Fruit fly (Drosophila melanogaster) whole organism, embryonic: Measurements from ENCODE around the gene CG13891.

Experiments
- CG10267 ChIP-seq: fragments of 200-800 bp; sonication (Bioruptor generic); optimal IDR thresholded peaks from 2 replicates; lab custom pipeline; 2018; ENCODE audit warnings: missing biosample characterization, mild to moderate bottlenecking, missing genetic modification characterization, moderate library complexity
- CG10959 ChIP-seq: fragments of 200-800 bp; sonication (Bioruptor generic); IDR thresholded peaks from 2 replicates; pipeline ENCODE4 v1.3.6; 2022; ENCODE audit warnings: missing biosample characterization, missing genetic modification characterization
- CG11398 ChIP-seq: fragments of 200-800 bp; sonication (Bioruptor generic); optimal IDR thresholded peaks from 2 replicates; lab custom pipeline; 2016; ENCODE audit warnings: missing biosample characterization, missing genetic modification characterization
- CG11696 ChIP-seq: fragments of 200-800 bp; sonication (Bioruptor generic); IDR thresholded peaks from 2 replicates; pipeline ENCODE4 v1.3.6; 2022; ENCODE audit warnings: missing biosample characterization, missing genetic modification characterization
- CG11723 ChIP-seq: fragments of 200-800 bp; sonication (Bioruptor generic); optimal IDR thresholded peaks from 2 replicates; lab custom pipeline; 2017; ENCODE audit warnings: missing biosample characterization, mild to moderate bottlenecking, missing genetic modification characterization
- CG14050 ChIP-seq: fragments of 200-800 bp; sonication (Bioruptor generic); IDR thresholded peaks from 3 replicates; pipeline ENCODE4 v1.3.6; 2022; ENCODE audit warnings: missing biosample characterization, missing genetic modification characterization
- CG15479 ChIP-seq: fragments of 200-800 bp; sonication (Bioruptor generic); optimal IDR thresholded peaks from 3 replicates; lab custom pipeline; 2019; ENCODE audit warnings: missing biosample characterization, mild to moderate bottlenecking, missing genetic modification characterization, moderate library complexity
- CG15514 ChIP-seq: fragments of 200-800 bp; sonication (Bioruptor generic); optimal IDR thresholded peaks from 3 replicates; lab custom pipeline; 2017; ENCODE audit warnings: missing biosample characterization, missing genetic modification characterization, mild to moderate bottlenecking, moderate library complexity, missing genetic modification reagents
- CG1792 ChIP-seq: fragments of 200-800 bp; sonication (Bioruptor generic); optimal IDR thresholded peaks from 2 replicates; lab custom pipeline; 2016; ENCODE audit warnings: missing biosample characterization, missing genetic modification characterization
- CG3407 ChIP-seq: fragments of 200-800 bp; sonication (Bioruptor generic); optimal IDR thresholded peaks from 2 replicates; lab custom pipeline; 2018; ENCODE audit warnings: missing biosample characterization, mild to moderate bottlenecking, missing genetic modification characterization
- CG8388 ChIP-seq: fragments of 200-800 bp; sonication (Bioruptor generic); optimal IDR thresholded peaks from 2 replicates; lab custom pipeline; 2019; ENCODE audit warnings: missing biosample characterization, mild to moderate bottlenecking, missing genetic modification characterization, moderate library complexity
- CG8944 ChIP-seq: fragments of 200-800 bp; sonication (Bioruptor generic); optimal IDR thresholded peaks from 3 replicates; lab custom pipeline; 2016; ENCODE audit warnings: missing biosample characterization, missing genetic modification characterization
- CG9932 ChIP-seq: fragments of 200-800 bp; sonication (Bioruptor generic); IDR thresholded peaks from 2 replicates; pipeline ENCODE4 v1.3.6; 2022; ENCODE audit warnings: missing biosample characterization, missing genetic modification characterization
- D19B ChIP-seq: fragments of 200-800 bp; sonication (Bioruptor generic); optimal IDR thresholded peaks from 2 replicates; lab custom pipeline; 2017; ENCODE audit warnings: missing biosample characterization, mild to moderate bottlenecking, missing genetic modification characterization
- Dek ChIP-seq: fragments of 200-800 bp; sonication (Bioruptor generic); optimal IDR thresholded peaks from 3 replicates; lab custom pipeline; 2019; ENCODE audit warnings: missing biosample characterization, mild to moderate bottlenecking, missing genetic modification characterization, moderate library complexity
- Dref ChIP-seq: fragments of 200-800 bp; sonication (Bioruptor generic); IDR thresholded peaks from 2 replicates; pipeline ENCODE4 v1.3.6; 2022; ENCODE audit warnings: missing biosample characterization, missing genetic modification characterization
- H2.0 ChIP-seq: fragments of 200-800 bp; sonication (Bioruptor generic); IDR thresholded peaks from 2 replicates; pipeline ENCODE4 v1.3.6; 2022; ENCODE audit warnings: missing biosample characterization, missing genetic modification characterization
- HHEX ChIP-seq: fragments of 200-800 bp; sonication (Bioruptor generic); optimal IDR thresholded peaks from 3 replicates; lab custom pipeline; 2017; ENCODE audit warnings: missing biosample characterization, mild to moderate bottlenecking, missing genetic modification characterization, missing genetic modification reagents
- HLH4C ChIP-seq: fragments of 200-800 bp; sonication (Bioruptor generic); IDR thresholded peaks from 3 replicates; pipeline ENCODE4 v1.3.6; 2022; ENCODE audit warnings: missing biosample characterization, missing genetic modification characterization; ENCODE audit not compliant: partially characterized antibody
- Hey ChIP-seq: fragments of 200-800 bp; sonication (Bioruptor generic); optimal IDR thresholded peaks from 3 replicates; lab custom pipeline; 2018; ENCODE audit warnings: missing biosample characterization, mild to moderate bottlenecking, missing genetic modification characterization
- HmgD ChIP-seq: fragments of 200-800 bp; sonication (Bioruptor generic); optimal IDR thresholded peaks from 3 replicates; lab custom pipeline; 2016; ENCODE audit warnings: missing biosample characterization, missing genetic modification characterization
- Hmr ChIP-seq: fragments of 200-800 bp; sonication (Bioruptor generic); optimal IDR thresholded peaks from 3 replicates; lab custom pipeline; 2017; ENCODE audit warnings: mild to moderate bottlenecking, missing biosample characterization, missing genetic modification reagents, missing genetic modification characterization
- Hr39 ChIP-seq: fragments of >200 bp; optimal IDR thresholded peaks from 2 replicates; lab custom pipeline; 2017
- Lhr ChIP-seq: fragments of 200-800 bp; sonication (Bioruptor generic); optimal IDR thresholded peaks from 3 replicates; lab custom pipeline; 2017; ENCODE audit warnings: mild to moderate bottlenecking, missing biosample characterization, missing genetic modification reagents, missing genetic modification characterization
- MESR4 ChIP-seq: fragments of 200-800 bp; sonication (Bioruptor generic); optimal IDR thresholded peaks from 2 replicates; lab custom pipeline; 2018; ENCODE audit warnings: missing biosample characterization, mild to moderate bottlenecking, missing genetic modification characterization, moderate library complexity
- NC2β ChIP-seq: fragments of 200-800 bp; sonication (Bioruptor generic); optimal IDR thresholded peaks from 2 replicates; lab custom pipeline; 2016; ENCODE audit warnings: missing biosample characterization, missing genetic modification characterization
- Nf-YA ChIP-seq: fragments of 200-800 bp; sonication (Bioruptor generic); IDR thresholded peaks from 2 replicates; pipeline ENCODE4 v1.3.6; 2022; ENCODE audit warnings: missing biosample characterization, missing genetic modification characterization
- Pdp1 ChIP-seq, 2 experiments: fragments of 200-800 bp; sonication (Bioruptor generic); optimal IDR thresholded peaks; 3 replicates each; lab custom pipeline; 2016; ENCODE audit warnings: missing biosample characterization in 2 of 2, missing genetic modification characterization in 2 of 2, mild to moderate bottlenecking in 1 of 2, moderate library complexity in 1 of 2
- Rfx ChIP-seq: fragments of 200-800 bp; sonication (Bioruptor generic); IDR thresholded peaks from 2 replicates; pipeline ENCODE4 v1.3.6; 2022; ENCODE audit warnings: missing biosample characterization, missing genetic modification characterization
- Scr ChIP-seq: fragments of 200-800 bp; sonication (Bioruptor generic); IDR thresholded peaks from 2 replicates; pipeline ENCODE4 v1.3.6; 2022; ENCODE audit warnings: missing biosample characterization, missing genetic modification characterization; ENCODE audit not compliant: partially characterized antibody
- Sry-δ ChIP-seq: fragments of 200-800 bp; sonication (Bioruptor generic); optimal IDR thresholded peaks from 2 replicates; lab custom pipeline; 2016; ENCODE audit warnings: missing biosample characterization, missing genetic modification characterization
- Vsx1 ChIP-seq: fragments of 200-800 bp; sonication (Bioruptor generic); optimal IDR thresholded peaks from 2 replicates; lab custom pipeline; 2017; ENCODE audit warnings: missing biosample characterization, mild to moderate bottlenecking, missing genetic modification characterization, missing genetic modification reagents
- ato ChIP-seq: fragments of 200-800 bp; sonication (Bioruptor generic); IDR thresholded peaks from 2 replicates; pipeline ENCODE4 v1.3.6; 2022; ENCODE audit warnings: missing biosample characterization, missing genetic modification characterization; ENCODE audit not compliant: partially characterized antibody
- az2 ChIP-seq: fragments of 200-800 bp; sonication (Bioruptor generic); optimal IDR thresholded peaks from 3 replicates; lab custom pipeline; 2016; ENCODE audit warnings: missing biosample characterization, missing genetic modification characterization
- dimm ChIP-seq: fragments of 200-800 bp; sonication (Bioruptor generic); IDR thresholded peaks from 2 replicates; pipeline ENCODE4 v1.3.6; 2022; ENCODE audit warnings: missing biosample characterization, missing genetic modification characterization
- dmrt99B ChIP-seq: fragments of 200-800 bp; sonication (Bioruptor generic); optimal IDR thresholded peaks from 2 replicates; lab custom pipeline; 2018; ENCODE audit warnings: missing biosample characterization, mild to moderate bottlenecking, missing genetic modification characterization, moderate library complexity
- emc ChIP-seq: fragments of 200-800 bp; sonication (Bioruptor generic); optimal IDR thresholded peaks from 2 replicates; lab custom pipeline; 2016; ENCODE audit warnings: missing biosample characterization, missing genetic modification characterization
- inv ChIP-seq: fragments of 200-800 bp; sonication (Bioruptor generic); IDR thresholded peaks from 2 replicates; pipeline ENCODE4 v1.3.6; 2022; ENCODE audit warnings: missing biosample characterization, missing genetic modification characterization; ENCODE audit not compliant: partially characterized antibody
- onecut ChIP-seq: fragments of 200-800 bp; sonication (Bioruptor generic); IDR thresholded peaks from 2 replicates; pipeline ENCODE4 v1.3.6; 2022; ENCODE audit warnings: missing biosample characterization, missing genetic modification characterization
- p53 ChIP-seq: fragments of 200-800 bp; sonication (Bioruptor generic); optimal IDR thresholded peaks from 2 replicates; lab custom pipeline; 2016; ENCODE audit warnings: missing biosample characterization, missing genetic modification characterization
- phol ChIP-seq: fragments of 200-800 bp; sonication (Bioruptor generic); optimal IDR thresholded peaks from 3 replicates; lab custom pipeline; 2018; ENCODE audit warnings: missing biosample characterization, mild to moderate bottlenecking, missing genetic modification characterization, moderate library complexity
- schlank ChIP-seq: fragments of 200-800 bp; sonication (Bioruptor generic); optimal IDR thresholded peaks from 2 replicates; lab custom pipeline; 2018; ENCODE audit warnings: missing biosample characterization, mild to moderate bottlenecking, missing genetic modification characterization
- sim ChIP-seq: fragments of 200-800 bp; sonication (Bioruptor generic); IDR thresholded peaks from 2 replicates; pipeline ENCODE4 v1.3.6; 2022; ENCODE audit warnings: missing biosample characterization, missing genetic modification characterization
- sqz ChIP-seq: fragments of 200-800 bp; sonication (Bioruptor generic); optimal IDR thresholded peaks from 3 replicates; lab custom pipeline; 2018; ENCODE audit warnings: missing biosample characterization, mild to moderate bottlenecking, missing genetic modification characterization
- tll ChIP-seq, 2 experiments: fragments of 200-800 bp in 1 of 2; fragments of >200 bp in 1 of 2; sonication (Bioruptor generic) in 1 of 2; optimal IDR thresholded peaks; 2 replicates each; lab custom pipeline; 2017 to 2019; ENCODE audit warnings: missing biosample characterization in 2 of 2, missing genetic modification characterization in 2 of 2, mild to moderate bottlenecking in 1 of 2, moderate library complexity in 1 of 2
- twi ChIP-seq: fragments of 200-800 bp; optimal IDR thresholded peaks from 2 replicates; lab custom pipeline; 2019; ENCODE audit warnings: missing biosample characterization, mild to moderate bottlenecking, missing genetic modification characterization, moderate library complexity
- unpg ChIP-seq: fragments of 200-800 bp; sonication (Bioruptor generic); optimal IDR thresholded peaks from 3 replicates; lab custom pipeline; 2018; ENCODE audit warnings: missing biosample characterization, mild to moderate bottlenecking, missing genetic modification characterization, moderate library complexity
- usp ChIP-seq: fragments of >200 bp; optimal IDR thresholded peaks from 2 replicates; lab custom pipeline; 2017; ENCODE audit warnings: missing biosample characterization, missing genetic modification characterization
- wek ChIP-seq: fragments of 200-800 bp; sonication (Bioruptor generic); optimal IDR thresholded peaks from 3 replicates; lab custom pipeline; 2018; ENCODE audit warnings: missing biosample characterization, mild to moderate bottlenecking, missing genetic modification characterization, moderate library complexity
- zfh1 ChIP-seq: fragments of 200-800 bp; sonication (Bioruptor generic); IDR thresholded peaks from 3 replicates; pipeline ENCODE4 v1.3.6; 2022; ENCODE audit warnings: missing biosample characterization, missing genetic modification characterization

The CG13891 gene

dm6 chr3L:441035-441604 is 7.4 kb upstream of the CG13891 start (continued):
- no peak for TF ChIP-seq HLH4C (GFP tag; lab: Robert Waterston, UW)
- TF ChIP-seq onecut = peak; percentile 54
- peak; percentile 79 for TF ChIP-seq CG11696 (GFP tag; lab: Robert Waterston, UW)
- TF ChIP-seq unpg (GFP tag; lab: Kevin White, UChicago) = peak; percentile 76
- TF ChIP-seq tll (GFP tag; optimal IDR thresholded peaks at IDR 0.05; lab: Kevin White, UChicago) = no peak
- TF ChIP-seq Hmr (GFP tag; lab: Kevin White, UChicago) = peak; percentile 94
- peak in 1 of 2 experiments; percentile 66 for TF ChIP-seq Pdp1 (GFP tag; optimal IDR thresholded peaks at IDR 0.05; lab: Kevin White, UChicago)
- TF ChIP-seq dmrt99B (tag; lab: Kevin White, UChicago) = peak; percentile 82
- no peak for TF ChIP-seq HmgD (GFP tag; lab: Kevin White, UChicago)
- no peak for TF ChIP-seq Scr (GFP tag; lab: Robert Waterston, UW)
- 0 out of 2 replicates have a peak, but pooled peaks have one; percentile 22 for TF ChIP-seq Dref (GFP tag; lab: Robert Waterston, UW)
- peak; percentile 80 for TF ChIP-seq D19B
- peak; percentile 55 for TF ChIP-seq CG11723 (GFP tag; lab: Kevin White, UChicago)
- peak; percentile 68 for TF ChIP-seq CG10267 (tag; lab: Kevin White, UChicago)
- 0 out of 2 replicates have a peak, but pooled peaks have one; percentile 18 for TF ChIP-seq CG10959 (GFP tag; lab: Robert Waterston, UW)
- TF ChIP-seq Hey (tag; lab: Kevin White, UChicago) = peak; percentile 20
- TF ChIP-seq Rfx = peak; percentile 95
- no peak for TF ChIP-seq sqz (GFP tag; lab: Kevin White, UChicago)
- TF ChIP-seq CG3407 = peak; percentile 35
- peak; percentile 95 for TF ChIP-seq CG9932 (GFP tag; lab: Robert Waterston, UW)
- no peak for TF ChIP-seq ato (GFP tag; lab: Robert Waterston, UW)
- no peak for TF ChIP-seq Hr39 (lab: Kevin White, UChicago)
- peak; percentile 57 for TF ChIP-seq CG8388 (GFP tag; lab: Kevin White, UChicago)
- no peak for TF ChIP-seq Sry-δ (GFP tag; lab: Kevin White, UChicago)
- TF ChIP-seq NC2β (GFP tag; lab: Kevin White, UChicago) = no peak
- peak; percentile 53; the same call in 1 of the 2 replicates for TF ChIP-seq dimm (GFP tag; lab: Robert Waterston, UW)
- peak; percentile 74 for TF ChIP-seq phol (tag; lab: Kevin White, UChicago)
- peak; percentile 10 for TF ChIP-seq CG1792 (GFP tag; lab: Kevin White, UChicago)
- peak; percentile 91 for TF ChIP-seq HHEX (GFP tag; lab: Kevin White, UChicago)
- peak; percentile 69 for TF ChIP-seq zfh1 (GFP tag; lab: Robert Waterston, UW)
- TF ChIP-seq CG14050 (GFP tag; lab: Robert Waterston, UW) = peak; percentile 79
- TF ChIP-seq Vsx1 (GFP tag; lab: Kevin White, UChicago) = peak; percentile 67
- no peak for TF ChIP-seq usp (GFP tag; lab: Kevin White, UChicago)
- no peak for TF ChIP-seq MESR4 (GFP tag; lab: Kevin White, UChicago)
- no peak for TF ChIP-seq wek (GFP tag; lab: Kevin White, UChicago)
- peak; percentile 9 for TF ChIP-seq CG8944
- peak; percentile 84 for TF ChIP-seq CG15514 (GFP tag; lab: Kevin White, UChicago)
- no peak for TF ChIP-seq sim (GFP tag; lab: Robert Waterston, UW)
- peak; percentile 82 for TF ChIP-seq H2.0 (GFP tag; lab: Robert Waterston, UW)
- peak; percentile 13 for TF ChIP-seq emc (GFP tag; lab: Kevin White, UChicago)
- no peak for TF ChIP-seq p53 (GFP tag; lab: Kevin White, UChicago)
- TF ChIP-seq CG11398 (GFP tag; lab: Kevin White, UChicago) = no peak
- peak; percentile 56 for TF ChIP-seq az2 (GFP tag; lab: Kevin White, UChicago)
- peak; percentile 81 for TF ChIP-seq Dek (tag; lab: Kevin White, UChicago)
- no peak for TF ChIP-seq CG15479 (GFP tag; lab: Kevin White, UChicago)
- TF ChIP-seq twi (tag; lab: Kevin White, UChicago) = peak; percentile 31
- TF ChIP-seq inv = no peak
- peak; percentile 80 for TF ChIP-seq Nf-YA (GFP tag; lab: Robert Waterston, UW)
- peak; percentile 72 for TF ChIP-seq schlank (tag; lab: Kevin White, UChicago)
- no peak for TF ChIP-seq Lhr (GFP tag; lab: Kevin White, UChicago)
